Worm (Caenorhabditis elegans) whole organism, L4 larva: ENCODE data around the gene C45G9.2.

Experiments
- R02D3.7 ChIP-seq: fragments of 150-350 bp; sonication (generic microtip); optimal IDR thresholded peaks from 3 replicates; lab custom pipeline; 2014; ENCODE audit warnings: missing biosample characterization, missing genetic modification characterization
- T20F7.1 ChIP-seq: fragments of 200-800 bp; sonication (Bioruptor generic); optimal IDR thresholded peaks from 2 replicates; lab custom pipeline; 2018; ENCODE audit warnings: mild to moderate bottlenecking, missing genetic modification characterization, missing compliant biosample characterization
- T26A8.4 ChIP-seq: fragments of 200-800 bp; sonication (Bioruptor generic); IDR thresholded peaks from 2 replicates; pipeline ENCODE4 v1.3.6; 2022; ENCODE audit warnings: missing genetic modification characterization, missing compliant biosample characterization
- Y105C5A.15 ChIP-seq: fragments of 200-800 bp; sonication (Bioruptor generic); IDR thresholded peaks from 2 replicates; pipeline ENCODE4 v1.3.6; 2022; ENCODE audit warnings: missing genetic modification characterization, missing compliant biosample characterization
- ZK546.5 ChIP-seq, 2 experiments: sonication (generic microtip); optimal IDR thresholded peaks; 2 replicates each; lab custom pipeline; 2017; ENCODE audit warnings: missing biosample characterization in 2 of 2, missing genetic modification characterization in 2 of 2
- aha-1 ChIP-seq: fragments of 150-350 bp; peaks from one replicate; lab custom pipeline; 2014; ENCODE audit warnings: missing biosample characterization, missing genetic modification characterization
- ceh-82 ChIP-seq: sonication (generic microtip); optimal IDR thresholded peaks from 2 replicates; lab custom pipeline; 2017; ENCODE audit warnings: missing biosample characterization, missing genetic modification characterization
- ces-1 ChIP-seq: fragments of 150-350 bp; sonication (generic microtip); optimal IDR thresholded peaks from 4 replicates; lab custom pipeline; 2014; ENCODE audit warnings: missing biosample characterization, missing genetic modification reagents, missing genetic modification characterization
- ctbp-1 ChIP-seq: fragments of 200-800 bp; sonication (Bioruptor generic); IDR thresholded peaks from 2 replicates; pipeline ENCODE4 v1.3.6; 2022; ENCODE audit warnings: missing genetic modification reagents, missing genetic modification characterization, missing compliant biosample characterization
- daf-12 ChIP-seq: fragments of 150-350 bp; optimal IDR thresholded peaks from 2 replicates; lab custom pipeline; 2014; ENCODE audit warnings: missing biosample characterization, missing genetic modification reagents, missing genetic modification characterization
- daf-16 ChIP-seq, 3 experiments: sonication (generic microtip); optimal IDR thresholded peaks; 2 replicates each; lab custom pipeline; 2016 to 2017; ENCODE audit warnings: missing genetic modification characterization in 3 of 3, missing genetic modification reagents in 3 of 3, mild to moderate bottlenecking in 2 of 3, missing compliant biosample characterization in 2 of 3, missing biosample characterization in 1 of 3, moderate library complexity in 1 of 3
- daf-8 ChIP-seq: fragments of 200-800 bp; sonication (Bioruptor generic); IDR thresholded peaks from 2 replicates; pipeline ENCODE4 v1.3.6; 2022; ENCODE audit warnings: missing genetic modification characterization, missing compliant biosample characterization
- dmd-6 ChIP-seq: fragments of 200-800 bp; sonication (Bioruptor generic); IDR thresholded peaks from 2 replicates; pipeline ENCODE4 v1.3.6; 2022; ENCODE audit warnings: missing genetic modification reagents, missing genetic modification characterization, missing compliant biosample characterization
- dpl-1 ChIP-seq: fragments of 150-350 bp; optimal IDR thresholded peaks from 2 replicates; lab custom pipeline; 2014; ENCODE audit warnings: missing biosample characterization, missing genetic modification reagents, missing genetic modification characterization
- dve-1 ChIP-seq: sonication (generic microtip); optimal IDR thresholded peaks from 2 replicates; lab custom pipeline; 2017; ENCODE audit warnings: antibody characterized with exemption, mild to moderate bottlenecking, missing genetic modification characterization, missing compliant biosample characterization; ENCODE audit not compliant: insufficient read depth
- hlh-11 ChIP-seq: fragments of 200-800 bp; sonication (Bioruptor generic); optimal IDR thresholded peaks from 2 replicates; lab custom pipeline; 2018; ENCODE audit warnings: mild to moderate bottlenecking, missing genetic modification characterization, missing compliant biosample characterization
- hlh-30 ChIP-seq: sonication (generic microtip); optimal IDR thresholded peaks from 2 replicates; lab custom pipeline; 2017; ENCODE audit warnings: antibody characterized with exemption, mild to moderate bottlenecking, missing genetic modification characterization, missing compliant biosample characterization; ENCODE audit not compliant: insufficient read depth
- jun-1 ChIP-seq: fragments of 150-350 bp; optimal IDR thresholded peaks from 2 replicates; lab custom pipeline; 2014; ENCODE audit warnings: missing biosample characterization, missing genetic modification reagents, missing genetic modification characterization
- lim-7 ChIP-seq: fragments of 200-800 bp; sonication (Bioruptor generic); IDR thresholded peaks from 2 replicates; pipeline ENCODE4 v1.3.6; 2022; ENCODE audit warnings: missing genetic modification characterization, missing compliant biosample characterization
- lin-1 ChIP-seq: fragments of 200-800 bp; sonication (Bioruptor generic); IDR thresholded peaks from 2 replicates; pipeline ENCODE4 v1.3.6; 2022; ENCODE audit warnings: missing genetic modification reagents, missing genetic modification characterization, missing compliant biosample characterization
- lin-15B ChIP-seq: fragments of 150-350 bp; sonication (generic microtip); optimal IDR thresholded peaks from 3 replicates; lab custom pipeline; 2014; ENCODE audit warnings: missing biosample characterization, missing genetic modification characterization
- lin-38 ChIP-seq: fragments of 200-800 bp; sonication (Bioruptor generic); IDR thresholded peaks from 2 replicates; pipeline ENCODE4 v1.3.6; 2022; ENCODE audit warnings: missing genetic modification reagents, missing genetic modification characterization, missing compliant biosample characterization
- lin-39 ChIP-seq: fragments of 150-350 bp; optimal IDR thresholded peaks from 2 replicates; lab custom pipeline; 2014; ENCODE audit warnings: missing biosample characterization, missing genetic modification reagents, missing genetic modification characterization
- lsy-2 ChIP-seq, 2 experiments: fragments of 150-350 bp in 1 of 2; sonication (generic microtip) in 1 of 2; optimal IDR thresholded peaks; 2 replicates each; lab custom pipeline; 2014 to 2017; ENCODE audit warnings: missing biosample characterization in 2 of 2, missing genetic modification characterization in 2 of 2
- madf-9 ChIP-seq: fragments of 200-800 bp; sonication (Bioruptor generic); conservative IDR thresholded peaks from 2 replicates; pipeline ENCODE4 v1.3.6; 2022; ENCODE audit warnings: missing genetic modification reagents, missing genetic modification characterization, missing compliant biosample characterization
- mdl-1 ChIP-seq, 2 experiments: fragments of 150-350 bp in 1 of 2; sonication (generic microtip) in 1 of 2; optimal IDR thresholded peaks; 2 replicates each; lab custom pipeline; 2014 to 2017; ENCODE audit warnings: missing biosample characterization in 2 of 2, missing genetic modification characterization in 2 of 2
- mes-2 ChIP-seq: sonication (generic microtip); optimal IDR thresholded peaks from 2 replicates; lab custom pipeline; 2016; ENCODE audit warnings: missing genotype, mild to moderate bottlenecking, missing genetic modification characterization, missing compliant biosample characterization; ENCODE audit not compliant: poor library complexity, severe bottlenecking
- mxl-3 ChIP-seq: fragments of 200-800 bp; sonication (Bioruptor generic); optimal IDR thresholded peaks from 2 replicates; lab custom pipeline; 2018; ENCODE audit warnings: mild to moderate bottlenecking, missing genetic modification characterization, missing compliant biosample characterization
- nhr-11 ChIP-seq: fragments of 150-350 bp; optimal IDR thresholded peaks from 2 replicates; lab custom pipeline; 2014; ENCODE audit warnings: missing biosample characterization, missing genetic modification characterization
- nhr-111 ChIP-seq: fragments of 200-800 bp; sonication (Bioruptor generic); optimal IDR thresholded peaks from 2 replicates; lab custom pipeline; 2018; ENCODE audit warnings: mild to moderate bottlenecking, missing genetic modification characterization, missing compliant biosample characterization
- nhr-25 ChIP-seq: sonication (generic microtip); optimal IDR thresholded peaks from 2 replicates; lab custom pipeline; 2017; ENCODE audit warnings: missing genetic modification characterization, mild to moderate bottlenecking, missing compliant biosample characterization, antibody characterized with exemption, moderate library complexity, borderline replicate concordance; ENCODE audit not compliant: insufficient read depth
- nhr-28 ChIP-seq: fragments of 150-350 bp; optimal IDR thresholded peaks from 2 replicates; lab custom pipeline; 2014; ENCODE audit warnings: missing biosample characterization, missing genetic modification characterization
- nhr-48 ChIP-seq: sonication (generic microtip); optimal IDR thresholded peaks from 2 replicates; lab custom pipeline; 2016; ENCODE audit warnings: mild to moderate bottlenecking, missing genetic modification characterization, missing compliant biosample characterization
- nhr-6 ChIP-seq: fragments of 150-350 bp; optimal IDR thresholded peaks from 2 replicates; lab custom pipeline; 2014; ENCODE audit warnings: missing biosample characterization, missing genetic modification characterization
- nhr-77 ChIP-seq: fragments of 150-350 bp; optimal IDR thresholded peaks from 2 replicates; lab custom pipeline; 2014; ENCODE audit warnings: missing biosample characterization, missing genetic modification characterization
- pha-4 ChIP-seq, 2 experiments: fragments of 150-350 bp in 1 of 2; fragments of 200-800 bp in 1 of 2; sonication (Bioruptor generic) in 1 of 2; IDR thresholded peaks in 1 of 2; optimal IDR thresholded peaks in 1 of 2; 2 replicates each; pipeline versions ENCODE4 v1.3.6 to Lab custom; 2014 to 2022; ENCODE audit warnings: missing genetic modification characterization in 2 of 2, missing genetic modification reagents in 2 of 2, missing biosample characterization in 1 of 2, missing compliant biosample characterization in 1 of 2
- pqm-1 ChIP-seq: sonication (generic microtip); optimal IDR thresholded peaks from 2 replicates; lab custom pipeline; 2017; ENCODE audit warnings: missing biosample characterization, missing genetic modification characterization
- rbr-2 ChIP-seq: sonication (generic microtip); optimal IDR thresholded peaks from 2 replicates; lab custom pipeline; 2016; ENCODE audit warnings: missing genotype, missing genetic modification characterization, missing compliant biosample characterization
- snpc-4 ChIP-seq: fragments of 150-350 bp; optimal IDR thresholded peaks from 2 replicates; lab custom pipeline; 2014; ENCODE audit warnings: missing biosample characterization, missing genetic modification characterization
- unc-130 ChIP-seq: sonication (generic microtip); optimal IDR thresholded peaks from 2 replicates; lab custom pipeline; 2016; ENCODE audit warnings: missing genetic modification reagents, missing genetic modification characterization, missing compliant biosample characterization
- unc-39 ChIP-seq: sonication (generic microtip); optimal IDR thresholded peaks from 2 replicates; lab custom pipeline; 2017; ENCODE audit warnings: missing biosample characterization, missing genetic modification characterization
- unc-62 ChIP-seq, 3 experiments: fragments of 150-350 bp in 1 of 3; sonication (generic microtip); optimal IDR thresholded peaks in 2 of 3; peaks in 1 of 3; 1 replicate in 1 of 3; 2 replicates in 2 of 3; lab custom pipeline; 2014 to 2017; ENCODE audit warnings: missing biosample characterization in 3 of 3, missing genetic modification characterization in 3 of 3, missing genetic modification reagents in 3 of 3, missing genotype in 1 of 3
- vab-7 ChIP-seq: fragments of 200-800 bp; sonication (Bioruptor generic); IDR thresholded peaks from 2 replicates; pipeline ENCODE4 v1.3.6; 2022; ENCODE audit warnings: missing genetic modification reagents, missing genetic modification characterization, missing compliant biosample characterization
- zfp-2 ChIP-seq: sonication (generic microtip); optimal IDR thresholded peaks from 2 replicates; lab custom pipeline; 2016; ENCODE audit warnings: mild to moderate bottlenecking, missing genetic modification characterization, missing compliant biosample characterization
- zip-11 ChIP-seq: fragments of 200-800 bp; sonication (Bioruptor generic); IDR thresholded peaks from 2 replicates; pipeline ENCODE4 v1.3.6; 2022; ENCODE audit warnings: missing genetic modification characterization, missing compliant biosample characterization
- zip-2 ChIP-seq: fragments of 150-350 bp; optimal IDR thresholded peaks from 2 replicates; lab custom pipeline; 2014; ENCODE audit warnings: missing biosample characterization, missing genetic modification characterization
- ztf-11 ChIP-seq: fragments of 150-350 bp; optimal IDR thresholded peaks from 2 replicates; lab custom pipeline; 2014; ENCODE audit warnings: missing biosample characterization, missing genetic modification characterization

C45G9.2 gene

DNA sequence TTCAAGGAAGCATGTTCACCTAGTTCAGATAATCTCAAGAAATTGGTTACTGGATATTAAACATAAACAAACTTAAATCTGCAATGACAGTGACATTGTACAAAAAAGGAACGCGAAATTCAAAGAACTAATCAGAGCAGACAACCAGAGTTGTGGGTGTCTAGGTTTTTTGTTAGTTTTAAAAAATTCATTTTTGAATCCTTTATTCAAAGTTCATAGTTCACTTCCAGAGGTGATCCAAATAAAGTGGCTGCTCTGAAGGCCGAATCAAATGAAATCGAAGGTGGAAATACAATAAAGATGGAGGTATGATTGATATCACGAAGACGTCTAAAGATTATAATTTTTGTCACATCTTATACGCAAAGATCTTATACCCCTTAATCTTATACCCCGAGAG is 5.5 kb downstream of the C45G9.2 start, which contains the start of gene ttbk-6:
Gene ttbk-6 (plus strand): TSS at position 301 of the 400 bp plus-strand sequence.
- TF ChIP-seq ZK546.5 (tag; optimal IDR thresholded peaks at IDR 0.05; lab: Kevin White, UChicago) (no peak), nhr-25 (tag; lab: Kevin White, UChicago) (no peak), lin-15B (tag; lab: Kevin White, UChicago) (no peak), nhr-6 (tag; lab: Kevin White, UChicago) (no peak), rbr-2 (tag; lab: Kevin White, UChicago) (no peak), daf-8 (GFP tag; lab: Robert Waterston, UW) (no peak)

DNA sequence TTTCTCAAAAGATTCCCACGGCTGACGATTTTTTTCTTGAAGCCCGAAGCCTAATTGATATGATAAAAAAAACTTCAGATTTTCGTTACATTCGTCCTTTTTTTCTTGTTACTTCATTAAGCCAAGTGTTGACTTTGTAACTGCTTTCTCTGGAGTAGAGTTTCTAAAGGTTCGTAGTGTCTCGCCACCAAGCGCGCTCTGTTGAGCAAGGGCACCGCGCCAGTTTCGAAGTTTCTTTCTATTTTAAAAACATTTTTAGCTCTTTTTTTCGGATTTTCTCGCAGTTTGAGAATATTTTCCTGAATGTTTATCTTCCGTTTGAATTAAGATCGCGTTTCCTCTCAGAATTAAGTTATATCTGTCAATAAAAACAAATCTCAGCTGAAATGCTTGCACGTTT is 7.7 kb downstream of the C45G9.2 start:
- TF ChIP-seq daf-12 (tag; lab: Kevin White, UChicago) (no peak), Y105C5A.15 (no peak), zip-11 (no peak), daf-8 (GFP tag; lab: Robert Waterston, UW) (no peak), mxl-3 (GFP tag; lab: Kevin White, UChicago) (no peak), madf-9 (GFP tag; lab: Robert Waterston, UW) (no peak), lin-1 (GFP tag; lab: Robert Waterston, UW) (no peak), R02D3.7 (tag; lab: Kevin White, UChicago) (no peak), snpc-4 (no peak), ztf-11 (no peak), nhr-48 (tag; lab: Kevin White, UChicago) (no peak), ceh-82 (tag; lab: Kevin White, UChicago) (no peak), lin-38 (peak; percentile 52), nhr-111 (no peak), zfp-2 (no peak), zip-2 (tag; lab: Kevin White, UChicago) (no peak), unc-130 (GFP tag; lab: Kevin White, UChicago) (peak; percentile 6), unc-39 (no peak), vab-7 (GFP tag; lab: Robert Waterston, UW) (no peak), dpl-1 (GFP tag; lab: Kevin White, UChicago) (no peak), nhr-11 (tag; lab: Kevin White, UChicago) (no peak), ctbp-1 (GFP tag; lab: Robert Waterston, UW) (no peak), mes-2 (tag; lab: Kevin White, UChicago) (peak; percentile 58), hlh-30 (tag; lab: Kevin White, UChicago) (no peak), lim-7 (GFP tag; lab: Robert Waterston, UW) (no peak), ces-1 (no peak), lin-39 (no peak)

DNA sequence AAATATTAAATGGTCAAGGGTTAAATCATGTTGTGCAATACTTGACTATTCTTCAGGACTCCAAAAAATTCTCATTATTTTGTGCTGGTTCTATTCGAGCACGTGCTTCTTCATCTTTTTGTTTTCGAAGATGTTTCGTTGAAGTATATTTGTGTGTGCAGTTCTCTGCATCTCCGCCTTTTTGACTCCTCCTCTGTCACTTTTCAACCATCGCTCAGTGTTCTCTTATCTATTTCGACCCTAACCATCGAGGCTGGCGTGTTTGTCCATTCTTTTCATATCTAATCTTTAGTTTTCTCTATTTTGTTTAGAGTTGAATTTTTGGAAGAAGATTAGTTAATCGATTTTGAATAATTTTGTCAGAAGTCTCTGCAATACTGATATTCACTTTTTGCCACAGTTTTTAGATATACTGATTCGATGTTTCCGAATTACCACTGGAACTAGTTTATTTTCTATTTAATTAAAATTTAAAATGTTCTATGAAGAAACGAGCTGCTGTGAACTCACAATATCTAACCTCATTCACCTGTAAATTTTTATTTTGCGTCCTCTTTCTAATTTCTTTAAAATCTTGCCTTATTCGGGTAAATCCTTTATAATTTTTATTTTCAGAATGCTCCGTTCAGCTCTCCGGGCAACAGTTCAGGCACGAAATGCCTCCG is 8.4 kb downstream of the C45G9.2 start, which contains the start of gene alh-1:
Gene alh-1 (plus strand): TSS at position 615 of the 665 bp plus-strand sequence.
- TF ChIP-seq nhr-28 (tag; lab: Kevin White, UChicago) (peak; percentile 54), pha-4 (GFP tag; IDR thresholded peaks at IDR 0.05; lab: Robert Waterston, UW) (no peak), pha-4 (tag; optimal IDR thresholded peaks at IDR 0.05; lab: Kevin White, UChicago) (peak; percentile 23), dve-1 (tag; lab: Kevin White, UChicago) (peak; percentile 69), unc-62 (GFP tag; optimal IDR thresholded peaks at IDR 0.05 in 1 of 2; lab: Kevin White, UChicago) (peak in 1 of 2 experiments; percentile 74), unc-62 (tag; optimal IDR thresholded peaks at IDR 0.05; lab: Kevin White, UChicago) (no peak), hlh-11 (tag; lab: Kevin White, UChicago) (peak; percentile 75), aha-1 (tag; lab: Kevin White, UChicago) (peak; percentile 20), jun-1 (tag; lab: Kevin White, UChicago) (no peak), T26A8.4 (GFP tag; lab: Robert Waterston, UW) (no peak), mdl-1 (tag; optimal IDR thresholded peaks at IDR 0.05; lab: Kevin White, UChicago) (peak in 1 of 2 experiments; percentile 67), lsy-2 (tag; optimal IDR thresholded peaks at IDR 0.05; lab: Kevin White, UChicago) (peak in 1 of 2 experiments; percentile 12), mxl-3 (GFP tag; lab: Kevin White, UChicago) (peak; percentile 53), nhr-77 (tag; lab: Kevin White, UChicago) (peak; percentile 35), lin-38 (no peak), hlh-30 (tag; lab: Kevin White, UChicago) (peak; percentile 21), T20F7.1 (GFP tag; lab: Kevin White, UChicago) (peak; percentile 12), dmd-6 (GFP tag; lab: Robert Waterston, UW) (peak; percentile 73), daf-16 (GFP tag; optimal IDR thresholded peaks at IDR 0.05; lab: Kevin White, UChicago) (no peak), daf-16 (tag; optimal IDR thresholded peaks at IDR 0.05; lab: Kevin White, UChicago) (peak; percentile 79), pqm-1 (tag; lab: Kevin White, UChicago) (peak; percentile 78), unc-130 (GFP tag; lab: Kevin White, UChicago) (no peak)
